Worm (Caenorhabditis elegans) whole organism, L4 larva: ENCODE results near the gene fbxa-183.
A peak's percentile ranks its signal among the peaks of the same experiment; 100 is the strongest.

Experiments
- R02D3.7 ChIP-seq: fragments of 150-350 bp; sonication (generic microtip); optimal IDR thresholded peaks from 3 replicates; lab custom pipeline; 2014; ENCODE audit warnings: missing biosample characterization, missing genetic modification characterization
- Y75B8A.6 ChIP-seq: fragments of 200-800 bp; sonication (Bioruptor generic); IDR thresholded peaks from 2 replicates; pipeline ENCODE4 v1.3.6; 2022; ENCODE audit warnings: missing genetic modification reagents, missing genetic modification characterization, missing compliant biosample characterization
- ZK546.5 ChIP-seq, 2 experiments: sonication (generic microtip); optimal IDR thresholded peaks; 2 replicates each; lab custom pipeline; 2017; ENCODE audit warnings: missing biosample characterization in 2 of 2, missing genetic modification characterization in 2 of 2
- aha-1 ChIP-seq: fragments of 150-350 bp; peaks from one replicate; lab custom pipeline; 2014; ENCODE audit warnings: missing biosample characterization, missing genetic modification characterization
- aly-2 ChIP-seq: sonication (generic microtip); optimal IDR thresholded peaks from 2 replicates; lab custom pipeline; 2018; ENCODE audit warnings: missing biosample characterization, missing genetic modification characterization
- arid-1 ChIP-seq: fragments of 200-800 bp; sonication (Bioruptor generic); conservative IDR thresholded peaks from 2 replicates; pipeline ENCODE4 v1.3.6; 2022; ENCODE audit warnings: missing genetic modification reagents, missing genetic modification characterization, missing compliant biosample characterization
- ceh-20 ChIP-seq: fragments of 200-800 bp; sonication (Bioruptor generic); IDR thresholded peaks from 2 replicates; pipeline ENCODE4 v1.3.6; 2022; ENCODE audit warnings: missing genetic modification reagents, missing genetic modification characterization, missing compliant biosample characterization
- ceh-28 ChIP-seq: fragments of 150-350 bp; optimal IDR thresholded peaks from 2 replicates; lab custom pipeline; 2014; ENCODE audit warnings: missing biosample characterization, missing genetic modification reagents, missing genetic modification characterization
- ceh-62 ChIP-seq: sonication (generic microtip); optimal IDR thresholded peaks from 2 replicates; lab custom pipeline; 2017; ENCODE audit warnings: missing biosample characterization, missing genetic modification characterization
- daf-16 ChIP-seq, 3 experiments: sonication (generic microtip); optimal IDR thresholded peaks; 2 replicates each; lab custom pipeline; 2016 to 2017; ENCODE audit warnings: missing genetic modification characterization in 3 of 3, missing genetic modification reagents in 3 of 3, mild to moderate bottlenecking in 2 of 3, missing compliant biosample characterization in 2 of 3, missing biosample characterization in 1 of 3, moderate library complexity in 1 of 3
- daf-19 ChIP-seq: fragments of 200-800 bp; sonication (Bioruptor generic); conservative IDR thresholded peaks from 2 replicates; pipeline ENCODE4 v1.3.6; 2022; ENCODE audit warnings: missing genetic modification characterization, missing compliant biosample characterization
- dmd-6 ChIP-seq: fragments of 200-800 bp; sonication (Bioruptor generic); IDR thresholded peaks from 2 replicates; pipeline ENCODE4 v1.3.6; 2022; ENCODE audit warnings: missing genetic modification reagents, missing genetic modification characterization, missing compliant biosample characterization
- dmd-8 ChIP-seq: fragments of 200-800 bp; sonication (Bioruptor generic); IDR thresholded peaks from 2 replicates; pipeline ENCODE4 v1.3.6; 2022; ENCODE audit warnings: missing genetic modification characterization, missing compliant biosample characterization
- dve-1 ChIP-seq: sonication (generic microtip); optimal IDR thresholded peaks from 2 replicates; lab custom pipeline; 2017; ENCODE audit warnings: antibody characterized with exemption, mild to moderate bottlenecking, missing genetic modification characterization, missing compliant biosample characterization; ENCODE audit not compliant: insufficient read depth
- fkh-10 ChIP-seq: fragments of 150-350 bp; optimal IDR thresholded peaks from 2 replicates; lab custom pipeline; 2014; ENCODE audit warnings: missing biosample characterization, missing genetic modification reagents, missing genetic modification characterization
- hif-1 ChIP-seq, 2 experiments: sonication (generic microtip); optimal IDR thresholded peaks; 2 replicates each; lab custom pipeline; 2016 to 2017; ENCODE audit warnings: missing compliant biosample characterization in 2 of 2, missing genetic modification characterization in 2 of 2, missing genetic modification reagents in 2 of 2, missing genotype in 2 of 2, mild to moderate bottlenecking in 1 of 2
- hlh-11 ChIP-seq: fragments of 200-800 bp; sonication (Bioruptor generic); optimal IDR thresholded peaks from 2 replicates; lab custom pipeline; 2018; ENCODE audit warnings: mild to moderate bottlenecking, missing genetic modification characterization, missing compliant biosample characterization
- hlh-30 ChIP-seq: sonication (generic microtip); optimal IDR thresholded peaks from 2 replicates; lab custom pipeline; 2017; ENCODE audit warnings: antibody characterized with exemption, mild to moderate bottlenecking, missing genetic modification characterization, missing compliant biosample characterization; ENCODE audit not compliant: insufficient read depth
- hmg-1.1 ChIP-seq: fragments of 200-800 bp; sonication (Bioruptor generic); IDR thresholded peaks from 2 replicates; pipeline ENCODE4 v1.3.6; 2022; ENCODE audit warnings: missing genetic modification reagents, missing genetic modification characterization, missing compliant biosample characterization
- lim-7 ChIP-seq: fragments of 200-800 bp; sonication (Bioruptor generic); IDR thresholded peaks from 2 replicates; pipeline ENCODE4 v1.3.6; 2022; ENCODE audit warnings: missing genetic modification characterization, missing compliant biosample characterization
- lin-13 ChIP-seq: fragments of 150-350 bp; optimal IDR thresholded peaks from 2 replicates; lab custom pipeline; 2014; ENCODE audit warnings: missing biosample characterization, missing genetic modification reagents, missing genetic modification characterization
- lin-15B ChIP-seq: fragments of 150-350 bp; sonication (generic microtip); optimal IDR thresholded peaks from 3 replicates; lab custom pipeline; 2014; ENCODE audit warnings: missing biosample characterization, missing genetic modification characterization
- lin-29 ChIP-seq: fragments of 200-800 bp; sonication (Bioruptor generic); IDR thresholded peaks from 2 replicates; pipeline ENCODE4 v1.3.6; 2022; ENCODE audit warnings: missing genetic modification reagents, missing genetic modification characterization, missing compliant biosample characterization
- lin-38 ChIP-seq: fragments of 200-800 bp; sonication (Bioruptor generic); IDR thresholded peaks from 2 replicates; pipeline ENCODE4 v1.3.6; 2022; ENCODE audit warnings: missing genetic modification reagents, missing genetic modification characterization, missing compliant biosample characterization
- mdl-1 ChIP-seq, 2 experiments: fragments of 150-350 bp in 1 of 2; sonication (generic microtip) in 1 of 2; optimal IDR thresholded peaks; 2 replicates each; lab custom pipeline; 2014 to 2017; ENCODE audit warnings: missing biosample characterization in 2 of 2, missing genetic modification characterization in 2 of 2
- mdt-29 ChIP-seq: fragments of 200-800 bp; sonication (Bioruptor generic); IDR thresholded peaks from 2 replicates; pipeline ENCODE4 v1.3.6; 2022; ENCODE audit warnings: missing genetic modification reagents, missing genetic modification characterization, missing compliant biosample characterization
- mep-1 ChIP-seq: fragments of 150-350 bp; sonication (generic microtip); optimal IDR thresholded peaks from 3 replicates; lab custom pipeline; 2014; ENCODE audit warnings: missing biosample characterization, missing genetic modification characterization
- mes-2 ChIP-seq: sonication (generic microtip); optimal IDR thresholded peaks from 2 replicates; lab custom pipeline; 2016; ENCODE audit warnings: missing genotype, mild to moderate bottlenecking, missing genetic modification characterization, missing compliant biosample characterization; ENCODE audit not compliant: poor library complexity, severe bottlenecking
- mxl-2 ChIP-seq: fragments of 200-800 bp; sonication (Bioruptor generic); conservative IDR thresholded peaks from 2 replicates; pipeline ENCODE4 v1.3.6; 2022; ENCODE audit warnings: missing genetic modification reagents, missing genetic modification characterization, missing compliant biosample characterization
- mxl-3 ChIP-seq: fragments of 200-800 bp; sonication (Bioruptor generic); optimal IDR thresholded peaks from 2 replicates; lab custom pipeline; 2018; ENCODE audit warnings: mild to moderate bottlenecking, missing genetic modification characterization, missing compliant biosample characterization
- nhr-102 ChIP-seq: sonication (generic microtip); optimal IDR thresholded peaks from 2 replicates; lab custom pipeline; 2016; ENCODE audit warnings: mild to moderate bottlenecking, missing genetic modification characterization, moderate library complexity, missing compliant biosample characterization
- nhr-111 ChIP-seq: fragments of 200-800 bp; sonication (Bioruptor generic); optimal IDR thresholded peaks from 2 replicates; lab custom pipeline; 2018; ENCODE audit warnings: mild to moderate bottlenecking, missing genetic modification characterization, missing compliant biosample characterization
- nhr-28 ChIP-seq: fragments of 150-350 bp; optimal IDR thresholded peaks from 2 replicates; lab custom pipeline; 2014; ENCODE audit warnings: missing biosample characterization, missing genetic modification characterization
- nhr-42 ChIP-seq: fragments of 200-800 bp; sonication (Bioruptor generic); IDR thresholded peaks from 2 replicates; pipeline ENCODE4 v1.3.6; 2022; ENCODE audit warnings: missing genetic modification characterization, missing compliant biosample characterization
- nhr-48 ChIP-seq: sonication (generic microtip); optimal IDR thresholded peaks from 2 replicates; lab custom pipeline; 2016; ENCODE audit warnings: mild to moderate bottlenecking, missing genetic modification characterization, missing compliant biosample characterization
- php-3 ChIP-seq: fragments of 200-800 bp; sonication (Bioruptor generic); IDR thresholded peaks from 2 replicates; pipeline ENCODE4 v1.3.6; 2022; ENCODE audit warnings: missing genetic modification reagents, missing genetic modification characterization, missing compliant biosample characterization
- pqm-1 ChIP-seq: sonication (generic microtip); optimal IDR thresholded peaks from 2 replicates; lab custom pipeline; 2017; ENCODE audit warnings: missing biosample characterization, missing genetic modification characterization
- snpc-1.2 ChIP-seq: fragments of 200-800 bp; sonication (Bioruptor generic); IDR thresholded peaks from 2 replicates; pipeline ENCODE4 v1.3.6; 2022; ENCODE audit warnings: missing genetic modification reagents, missing genetic modification characterization, missing compliant biosample characterization
- spr-3 ChIP-seq: fragments of 200-800 bp; sonication (Bioruptor generic); optimal IDR thresholded peaks from 2 replicates; lab custom pipeline; 2018; ENCODE audit warnings: mild to moderate bottlenecking, missing genetic modification characterization, missing compliant biosample characterization
- tag-97 ChIP-seq: fragments of 200-800 bp; sonication (Bioruptor generic); IDR thresholded peaks from 2 replicates; pipeline ENCODE4 v1.3.6; 2022; ENCODE audit warnings: missing genetic modification characterization, missing compliant biosample characterization
- tra-1 ChIP-seq: fragments of 200-800 bp; sonication (Bioruptor generic); IDR thresholded peaks from 2 replicates; pipeline ENCODE4 v1.3.6; 2022; ENCODE audit warnings: missing genetic modification reagents, missing genetic modification characterization, missing compliant biosample characterization
- unc-62 ChIP-seq, 3 experiments: fragments of 150-350 bp in 1 of 3; sonication (generic microtip); optimal IDR thresholded peaks in 2 of 3; peaks in 1 of 3; 1 replicate in 1 of 3; 2 replicates in 2 of 3; lab custom pipeline; 2014 to 2017; ENCODE audit warnings: missing biosample characterization in 3 of 3, missing genetic modification characterization in 3 of 3, missing genetic modification reagents in 3 of 3, missing genotype in 1 of 3
- zfp-2 ChIP-seq: sonication (generic microtip); optimal IDR thresholded peaks from 2 replicates; lab custom pipeline; 2016; ENCODE audit warnings: mild to moderate bottlenecking, missing genetic modification characterization, missing compliant biosample characterization
- ztf-11 ChIP-seq: fragments of 150-350 bp; optimal IDR thresholded peaks from 2 replicates; lab custom pipeline; 2014; ENCODE audit warnings: missing biosample characterization, missing genetic modification characterization

fbxa-183 gene

ce11 chrV:5771627-5772026, 11.0 kb downstream of the fbxa-183 start, which contains the start of gene F44E7.3:
Gene F44E7.3, plus strand, starts transcription at chrV:5771945.
- TF ChIP-seq snpc-1.2 (GFP tag; lab: Robert Waterston, UW) (no peak), tag-97 (GFP tag; lab: Robert Waterston, UW) (no peak), daf-19 (no peak), php-3 (GFP tag; lab: Robert Waterston, UW) (no peak), zfp-2 (no peak), lim-7 (no peak), mdt-29 (no peak), dmd-8 (GFP tag; lab: Robert Waterston, UW) (no peak), aha-1 (tag; lab: Kevin White, UChicago) (peak; percentile 73), unc-62 (GFP tag; optimal IDR thresholded peaks at IDR 0.05 in 1 of 2; lab: Kevin White, UChicago) (peak in 1 of 2 experiments; percentile 59), unc-62 (tag; optimal IDR thresholded peaks at IDR 0.05; lab: Kevin White, UChicago) (no peak), spr-3 (GFP tag; lab: Kevin White, UChicago) (no peak), lin-38 (peak; percentile 36; the same call in 1 of the 2 replicates), nhr-102 (no peak), R02D3.7 (no peak), mes-2 (tag; lab: Kevin White, UChicago) (peak; percentile 14), ZK546.5 (tag; optimal IDR thresholded peaks at IDR 0.05; lab: Kevin White, UChicago) (no peak), fkh-10 (GFP tag; lab: Kevin White, UChicago) (no peak), ceh-20 (no peak), nhr-42 (no peak), ceh-62 (no peak), mdl-1 (tag; optimal IDR thresholded peaks at IDR 0.05; lab: Kevin White, UChicago) (no peak), hlh-11 (tag; lab: Kevin White, UChicago) (peak; percentile 2), mxl-3 (GFP tag; lab: Kevin White, UChicago) (no peak), lin-15B (tag; lab: Kevin White, UChicago) (no peak)
- TF ChIP-seq, all 104 proteins: peak for 5

ce11 chrV:5769999-5770398, 12.6 kb downstream of the fbxa-183 start:
- peak; percentile 38; the same call in 1 of the 2 replicates for TF ChIP-seq dmd-6 (GFP tag; lab: Robert Waterston, UW)
- no peak for TF ChIP-seq aly-2 (tag; lab: Kevin White, UChicago)
- no peak for TF ChIP-seq arid-1 (GFP tag; lab: Robert Waterston, UW)
- no peak for TF ChIP-seq Y75B8A.6 (GFP tag; lab: Robert Waterston, UW)
- TF ChIP-seq ztf-11 (tag; lab: Kevin White, UChicago) = no peak
- TF ChIP-seq mxl-3 (GFP tag; lab: Kevin White, UChicago) = no peak
- TF ChIP-seq lin-29 (GFP tag; lab: Robert Waterston, UW) = no peak
- TF ChIP-seq tra-1 = no peak
- no peak for TF ChIP-seq lin-13 (GFP tag; lab: Kevin White, UChicago)
- TF ChIP-seq mxl-2 (GFP tag; lab: Robert Waterston, UW) = peak; percentile 80
- no peak for TF ChIP-seq hif-1 (tag; optimal IDR thresholded peaks at IDR 0.05; lab: Kevin White, UChicago)
- TF ChIP-seq lin-15B (tag; lab: Kevin White, UChicago) = no peak
- TF ChIP-seq lim-7 = no peak
- no peak for TF ChIP-seq fkh-10 (GFP tag; lab: Kevin White, UChicago)
- TF ChIP-seq mes-2 (tag; lab: Kevin White, UChicago) = peak; percentile 33
- TF ChIP-seq ceh-28 (tag; lab: Kevin White, UChicago) = no peak
- no peak for TF ChIP-seq mep-1 (tag; lab: Kevin White, UChicago)

- TF ChIP-seq hlh-30 (tag; lab: Kevin White, UChicago) = peak; percentile 15
- peak; percentile 32 for TF ChIP-seq nhr-28 (tag; lab: Kevin White, UChicago)
- peak; percentile 35 for TF ChIP-seq dve-1 (tag; lab: Kevin White, UChicago)
- TF ChIP-seq unc-62 (GFP tag; optimal IDR thresholded peaks at IDR 0.05 in 1 of 2; lab: Kevin White, UChicago) = peak in 1 of 2 experiments; percentile 60
- TF ChIP-seq unc-62 (tag; optimal IDR thresholded peaks at IDR 0.05; lab: Kevin White, UChicago) = no peak
- peak in 1 of 2 experiments; percentile 16 for TF ChIP-seq mdl-1 (tag; optimal IDR thresholded peaks at IDR 0.05; lab: Kevin White, UChicago)
- peak; percentile 82 for TF ChIP-seq dmd-6 (GFP tag; lab: Robert Waterston, UW)
- TF ChIP-seq hlh-11 (tag; lab: Kevin White, UChicago) = peak; percentile 51
- no peak for TF ChIP-seq daf-16 (GFP tag; optimal IDR thresholded peaks at IDR 0.05; lab: Kevin White, UChicago)
- TF ChIP-seq daf-16 (tag; optimal IDR thresholded peaks at IDR 0.05; lab: Kevin White, UChicago) = peak; percentile 56
- peak; percentile 36 for TF ChIP-seq pqm-1 (tag; lab: Kevin White, UChicago)
- TF ChIP-seq nhr-48 (tag; lab: Kevin White, UChicago) = peak; percentile 48
- TF ChIP-seq nhr-111 = no peak
- no peak for TF ChIP-seq nhr-102
- no peak for TF ChIP-seq hmg-1.1 (GFP tag; lab: Robert Waterston, UW)
Measured at ce11 chrV:5769500-5769899, 13.1 kb downstream of the fbxa-183 start.
